Worm (Caenorhabditis elegans) whole organism, early embryonic: ENCODE measurements around the gene T24D5.3.

Source experiments
- B0310.2 ChIP-seq: sonication (generic microtip); optimal IDR thresholded peaks from 2 replicates; lab custom pipeline; 2016; ENCODE audit warnings: mild to moderate bottlenecking, missing genetic modification characterization, missing compliant biosample characterization
- ama-1 ChIP-seq: fragments of 150-350 bp; optimal IDR thresholded peaks from 2 replicates; lab custom pipeline; 2014
- ceh-36 ChIP-seq: sonication (generic microtip); optimal IDR thresholded peaks from 2 replicates; lab custom pipeline; 2016; ENCODE audit warnings: missing genetic modification characterization, inconsistent platforms, missing compliant biosample characterization
- ets-7 ChIP-seq: sonication (generic microtip); optimal IDR thresholded peaks from 2 replicates; lab custom pipeline; 2016; ENCODE audit warnings: missing genotype, missing genetic modification characterization, missing compliant biosample characterization
- flt-1 ChIP-seq: fragments of 200-800 bp; sonication (Bioruptor generic); IDR thresholded peaks from 2 replicates; pipeline ENCODE4 v1.3.6; 2022; ENCODE audit warnings: missing genetic modification characterization, missing compliant biosample characterization
- hmbx-1 ChIP-seq: sonication (generic microtip); optimal IDR thresholded peaks from 2 replicates; lab custom pipeline; 2016; ENCODE audit warnings: mild to moderate bottlenecking, missing genetic modification characterization, missing compliant biosample characterization
- hmg-4 ChIP-seq: fragments of 200-800 bp; sonication (Bioruptor generic); optimal IDR thresholded peaks from 2 replicates; lab custom pipeline; 2018; ENCODE audit warnings: mild to moderate bottlenecking, missing genetic modification characterization, missing compliant biosample characterization
- pes-1 ChIP-seq: fragments of 200-800 bp; sonication (Bioruptor generic); IDR thresholded peaks from 2 replicates; pipeline ENCODE4 v1.3.6; 2022; ENCODE audit warnings: missing genetic modification reagents, missing genetic modification characterization, missing compliant biosample characterization
- sea-1 ChIP-seq: fragments of 200-800 bp; sonication (Bioruptor generic); conservative IDR thresholded peaks from 2 replicates; pipeline ENCODE4 v1.3.6; 2022; ENCODE audit warnings: missing genetic modification characterization, missing compliant biosample characterization
- tbx-11 ChIP-seq: fragments of 200-800 bp; sonication (Bioruptor generic); IDR thresholded peaks from 2 replicates; pipeline ENCODE4 v1.3.6; 2022; ENCODE audit warnings: missing genetic modification characterization, missing compliant biosample characterization
- tbx-37 ChIP-seq: fragments of 200-800 bp; sonication (Bioruptor generic); conservative IDR thresholded peaks from 2 replicates; pipeline ENCODE4 v1.3.6; 2022; ENCODE audit warnings: missing genetic modification reagents, missing genetic modification characterization, missing compliant biosample characterization

ce11 chrX:12545100-12545499 lies 34.8 kb upstream of the T24D5.3 start:
- TF ChIP-seq tbx-37 (GFP tag; lab: Robert Waterston, UW) (no peak), sea-1 (no peak), tbx-11 (GFP tag; lab: Robert Waterston, UW) (no peak), ama-1 (no peak), flt-1 (GFP tag; lab: Robert Waterston, UW) (no peak), ets-7 (tag; lab: Kevin White, UChicago) (no peak), B0310.2 (no peak), hmg-4 (GFP tag; lab: Kevin White, UChicago) (no peak), ceh-36 (tag; lab: Kevin White, UChicago) (no peak), hmbx-1 (tag; lab: Kevin White, UChicago) (no peak), pes-1 (GFP tag; lab: Robert Waterston, UW) (no peak)
